Worm (Caenorhabditis elegans): ENCODE measurements around the gene lgc-40.
A peak's percentile ranks its signal among the peaks of the same experiment; 100 is the strongest.

DNA sequence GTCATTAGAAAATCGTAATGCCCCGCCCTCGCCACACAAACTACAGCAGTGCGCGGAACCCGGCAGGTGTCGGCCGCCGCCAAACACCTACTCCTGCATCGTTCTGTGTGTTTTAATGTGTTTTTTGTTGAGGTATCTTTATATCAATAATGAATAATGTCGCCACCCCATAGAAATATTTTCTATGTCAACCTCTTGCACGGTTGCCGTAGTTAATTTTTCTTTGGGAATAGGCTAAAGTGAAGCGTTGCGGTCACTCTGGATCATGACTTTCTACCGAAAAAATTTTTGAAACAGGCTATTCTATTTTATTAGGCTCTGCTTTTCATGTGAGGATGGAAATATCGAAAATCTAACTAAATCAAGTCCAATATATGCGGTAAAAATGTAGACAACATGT, 31.0 kb upstream of the lgc-40 start:
- TF ChIP-seq sptf-2 (GFP tag; optimal IDR thresholded peaks at IDR 0.05), result no peak
- TF ChIP-seq ama-1 (optimal IDR thresholded peaks at IDR 0.05), result peak; percentile 77
- no peak for TF ChIP-seq ama-1 (GFP tag; optimal IDR thresholded peaks at IDR 0.05)
- no peak for TF ChIP-seq zfh-2 (GFP tag; conservative IDR thresholded peaks at IDR 0.05)
- TF ChIP-seq F37B4.10 (GFP tag; IDR thresholded peaks at IDR 0.05), result no peak

Measured in whole organism, young adult.